Worm (Caenorhabditis elegans) whole organism, young adult: ENCODE results near the gene F54F2.14.

Experiments
- B0336.3 ChIP-seq: fragments of 200-800 bp; sonication (Bioruptor generic); IDR thresholded peaks from 2 replicates; pipeline ENCODE4 v1.3.6; 2022; ENCODE audit warnings: missing genetic modification characterization, missing compliant biosample characterization
- F10E7.11 ChIP-seq: sonication (generic microtip); optimal IDR thresholded peaks from 2 replicates; lab custom pipeline; 2017; ENCODE audit warnings: mild to moderate bottlenecking, missing genetic modification characterization, moderate library complexity, missing compliant biosample characterization
- F33H1.4 ChIP-seq: fragments of 200-800 bp; sonication (Bioruptor generic); IDR thresholded peaks from 2 replicates; pipeline ENCODE4 v1.3.6; 2022; ENCODE audit warnings: missing genetic modification reagents, missing genetic modification characterization, missing compliant biosample characterization
- F39B2.1 ChIP-seq: fragments of 200-800 bp; sonication (Bioruptor generic); IDR thresholded peaks from 2 replicates; pipeline ENCODE4 v1.3.6; 2022; ENCODE audit warnings: missing genetic modification reagents, missing genetic modification characterization, missing compliant biosample characterization
- F49E8.2 ChIP-seq: sonication (generic microtip); optimal IDR thresholded peaks from 3 replicates; lab custom pipeline; 2017; ENCODE audit warnings: missing genetic modification characterization, mild to moderate bottlenecking, missing compliant biosample characterization, antibody characterized with exemption, moderate library complexity; ENCODE audit not compliant: insufficient read depth
- F52B5.7 ChIP-seq: sonication (generic microtip); optimal IDR thresholded peaks from 2 replicates; lab custom pipeline; 2016; ENCODE audit warnings: mild to moderate bottlenecking, missing genetic modification characterization, missing compliant biosample characterization
- F55B11.4 ChIP-seq: sonication (generic microtip); optimal IDR thresholded peaks from 2 replicates; lab custom pipeline; 2016; ENCODE audit warnings: missing compliant biosample characterization, missing genetic modification characterization, borderline replicate concordance; ENCODE audit not compliant: insufficient read depth
- Y53G8AR.9 ChIP-seq: fragments of 200-800 bp; sonication (Bioruptor generic); conservative IDR thresholded peaks from 2 replicates; pipeline ENCODE4 v1.3.6; 2022; ENCODE audit warnings: missing genetic modification reagents, missing genetic modification characterization, missing compliant biosample characterization
- Y56A3A.18 ChIP-seq: fragments of 200-800 bp; sonication (Bioruptor generic); IDR thresholded peaks from 2 replicates; pipeline ENCODE4 v1.3.6; 2022; ENCODE audit warnings: missing genetic modification reagents, missing genetic modification characterization, missing compliant biosample characterization
- Y79H2A.3 ChIP-seq: fragments of 200-800 bp; sonication (Bioruptor generic); conservative IDR thresholded peaks from 2 replicates; pipeline ENCODE4 v1.3.6; 2022; ENCODE audit warnings: missing genetic modification reagents, missing genetic modification characterization, missing compliant biosample characterization
- Y95B8A.8 ChIP-seq: fragments of 200-800 bp; sonication (Bioruptor generic); IDR thresholded peaks from 2 replicates; pipeline ENCODE4 v1.3.6; 2022; ENCODE audit warnings: missing genetic modification reagents, missing genetic modification characterization, missing compliant biosample characterization
- ZK185.1 ChIP-seq: sonication (generic microtip); optimal IDR thresholded peaks from 2 replicates; lab custom pipeline; 2016; ENCODE audit warnings: mild to moderate bottlenecking, missing genetic modification characterization, missing compliant biosample characterization; ENCODE audit not compliant: poor library complexity, severe bottlenecking
- ama-1 ChIP-seq, 3 experiments: fragments of 150-350 bp in 1 of 3; sonication (generic microtip) in 2 of 3; optimal IDR thresholded peaks; 2 replicates each; lab custom pipeline; 2014 to 2018; ENCODE audit warnings: missing biosample characterization in 2 of 3, missing genetic modification characterization in 2 of 3, missing genetic modification reagents in 2 of 3
- attf-5 ChIP-seq: fragments of 200-800 bp; sonication (Bioruptor generic); optimal IDR thresholded peaks from 2 replicates; lab custom pipeline; 2018; ENCODE audit warnings: mild to moderate bottlenecking, missing genetic modification characterization, missing compliant biosample characterization
- attf-6 ChIP-seq: fragments of 200-800 bp; sonication (Bioruptor generic); IDR thresholded peaks from 2 replicates; pipeline ENCODE4 v1.3.6; 2022; ENCODE audit warnings: missing genetic modification reagents, missing genetic modification characterization, missing compliant biosample characterization
- bed-1 ChIP-seq: fragments of 200-800 bp; sonication (Bioruptor generic); IDR thresholded peaks from 2 replicates; pipeline ENCODE4 v1.3.6; 2022; ENCODE audit warnings: missing genetic modification reagents, missing genetic modification characterization, missing compliant biosample characterization
- bed-2 ChIP-seq: fragments of 200-800 bp; sonication (Bioruptor generic); IDR thresholded peaks from 2 replicates; pipeline ENCODE4 v1.3.6; 2022; ENCODE audit warnings: missing genetic modification reagents, missing genetic modification characterization, missing compliant biosample characterization
- ccch-3 ChIP-seq: fragments of 200-800 bp; sonication (Bioruptor generic); optimal IDR thresholded peaks from 2 replicates; lab custom pipeline; 2018; ENCODE audit warnings: mild to moderate bottlenecking, missing genetic modification characterization, missing compliant biosample characterization
- ceh-27 ChIP-seq: fragments of 200-800 bp; sonication (Bioruptor generic); optimal IDR thresholded peaks from 2 replicates; lab custom pipeline; 2018; ENCODE audit warnings: mild to moderate bottlenecking, missing genetic modification characterization, moderate library complexity, missing compliant biosample characterization
- die-1 ChIP-seq: sonication (generic microtip); optimal IDR thresholded peaks from 2 replicates; lab custom pipeline; 2016; ENCODE audit warnings: missing genotype, mild to moderate bottlenecking, missing genetic modification characterization, missing compliant biosample characterization
- egl-18 ChIP-seq: fragments of 200-800 bp; sonication (Bioruptor generic); IDR thresholded peaks from 2 replicates; pipeline ENCODE4 v1.3.6; 2022; ENCODE audit warnings: missing genetic modification reagents, missing genetic modification characterization, missing compliant biosample characterization
- egl-44 ChIP-seq: fragments of 200-800 bp; sonication (Bioruptor generic); IDR thresholded peaks from 2 replicates; pipeline ENCODE4 v1.3.6; 2022; ENCODE audit warnings: missing genetic modification reagents, missing genetic modification characterization, missing compliant biosample characterization
- egrh-3 ChIP-seq: fragments of 200-800 bp; sonication (Bioruptor generic); IDR thresholded peaks from 2 replicates; pipeline ENCODE4 v1.3.6; 2022; ENCODE audit warnings: missing genetic modification reagents, missing genetic modification characterization, missing compliant biosample characterization
- ekl-4 ChIP-seq: fragments of 200-800 bp; sonication (Bioruptor generic); IDR thresholded peaks from 2 replicates; pipeline ENCODE4 v1.3.6; 2022; ENCODE audit warnings: missing genetic modification reagents, missing genetic modification characterization, missing compliant biosample characterization
- ets-4 ChIP-seq: fragments of 200-800 bp; sonication (Bioruptor generic); optimal IDR thresholded peaks from 2 replicates; lab custom pipeline; 2018; ENCODE audit warnings: mild to moderate bottlenecking, missing genetic modification characterization, missing compliant biosample characterization
- fkh-3 ChIP-seq: sonication (generic microtip); optimal IDR thresholded peaks from 2 replicates; lab custom pipeline; 2016; ENCODE audit warnings: mild to moderate bottlenecking, missing genetic modification characterization, missing compliant biosample characterization
- gei-17 ChIP-seq: fragments of 200-800 bp; sonication (Bioruptor generic); optimal IDR thresholded peaks from 2 replicates; lab custom pipeline; 2018; ENCODE audit warnings: mild to moderate bottlenecking, missing genetic modification characterization, missing compliant biosample characterization
- hmg-20 ChIP-seq: fragments of 200-800 bp; sonication (Bioruptor generic); IDR thresholded peaks from 2 replicates; pipeline ENCODE4 v1.3.6; 2022; ENCODE audit warnings: missing genetic modification reagents, missing genetic modification characterization, missing compliant biosample characterization
- hrde-1 ChIP-seq: sonication (generic microtip); optimal IDR thresholded peaks from 2 replicates; lab custom pipeline; 2016; ENCODE audit warnings: missing genetic modification characterization, mild to moderate bottlenecking, missing compliant biosample characterization, moderate library complexity, missing genotype, missing genetic modification reagents, borderline replicate concordance
- lag-1 ChIP-seq: fragments of 200-800 bp; sonication (Bioruptor generic); IDR thresholded peaks from 2 replicates; pipeline ENCODE4 v1.3.6; 2022; ENCODE audit warnings: missing genetic modification reagents, missing genetic modification characterization, missing compliant biosample characterization
- let-526 ChIP-seq: fragments of 200-800 bp; sonication (Bioruptor generic); IDR thresholded peaks from 2 replicates; pipeline ENCODE4 v1.3.6; 2022; ENCODE audit warnings: missing genetic modification reagents, missing genetic modification characterization, missing compliant biosample characterization
- lin-35 ChIP-seq, 3 experiments: fragments of 150-350 bp in 2 of 3; sonication (generic microtip) in 1 of 3; optimal IDR thresholded peaks; 2 replicates each; lab custom pipeline; 2014 to 2018; ENCODE audit warnings: missing biosample characterization in 3 of 3, missing genetic modification characterization in 3 of 3, missing genetic modification reagents in 3 of 3
- lsl-1 ChIP-seq: fragments of 200-800 bp; sonication (Bioruptor generic); optimal IDR thresholded peaks from 2 replicates; lab custom pipeline; 2018; ENCODE audit warnings: mild to moderate bottlenecking, missing genetic modification characterization, moderate library complexity, missing compliant biosample characterization
- nhr-179 ChIP-seq: sonication (generic microtip); optimal IDR thresholded peaks from 2 replicates; lab custom pipeline; 2016; ENCODE audit warnings: mild to moderate bottlenecking, missing genetic modification characterization, missing compliant biosample characterization
- repo-1 ChIP-seq: sonication (generic microtip); optimal IDR thresholded peaks from 2 replicates; lab custom pipeline; 2017; ENCODE audit warnings: mild to moderate bottlenecking, missing genetic modification characterization, missing compliant biosample characterization
- sdz-38 ChIP-seq: sonication (generic microtip); optimal IDR thresholded peaks from 2 replicates; lab custom pipeline; 2016; ENCODE audit warnings: missing genotype, missing genetic modification characterization, missing compliant biosample characterization
- snpc-1.1 ChIP-seq: sonication (generic microtip); optimal IDR thresholded peaks from 2 replicates; lab custom pipeline; 2017; ENCODE audit warnings: missing genetic modification characterization, mild to moderate bottlenecking, missing compliant biosample characterization, antibody characterized with exemption, moderate library complexity, missing genotype, missing genetic modification reagents; ENCODE audit not compliant: insufficient read depth
- tbp1 ChIP-seq: fragments of 200-800 bp; sonication (Bioruptor generic); optimal IDR thresholded peaks from 2 replicates; lab custom pipeline; 2018; ENCODE audit warnings: mild to moderate bottlenecking, missing genetic modification characterization, missing compliant biosample characterization
- tbx-9 ChIP-seq: sonication (generic microtip); optimal IDR thresholded peaks from 2 replicates; lab custom pipeline; 2016; ENCODE audit warnings: borderline replicate concordance, missing genetic modification characterization, inconsistent platforms, missing compliant biosample characterization
- tlf-1 ChIP-seq: fragments of 200-800 bp; sonication (Bioruptor generic); optimal IDR thresholded peaks from 2 replicates; lab custom pipeline; 2018; ENCODE audit warnings: mild to moderate bottlenecking, missing genetic modification characterization, missing compliant biosample characterization
- unc-130 ChIP-seq: sonication (generic microtip); optimal IDR thresholded peaks from 2 replicates; lab custom pipeline; 2016; ENCODE audit warnings: missing genetic modification reagents, missing genetic modification characterization, missing compliant biosample characterization
- zfh-2 ChIP-seq: fragments of 200-800 bp; sonication (Bioruptor generic); conservative IDR thresholded peaks from 2 replicates; pipeline ENCODE4 v1.3.6; 2022; ENCODE audit warnings: missing genetic modification reagents, missing genetic modification characterization, missing compliant biosample characterization
- ztf-22 ChIP-seq: fragments of 200-800 bp; sonication (Bioruptor generic); optimal IDR thresholded peaks from 2 replicates; lab custom pipeline; 2018; ENCODE audit warnings: mild to moderate bottlenecking, missing genetic modification characterization, moderate library complexity, missing compliant biosample characterization
- ztf-25 ChIP-seq: fragments of 200-800 bp; sonication (Bioruptor generic); IDR thresholded peaks from 2 replicates; pipeline ENCODE4 v1.3.6; 2022; ENCODE audit warnings: missing genetic modification reagents, missing genetic modification characterization, missing compliant biosample characterization
- ztf-3 ChIP-seq: fragments of 200-800 bp; sonication (Bioruptor generic); optimal IDR thresholded peaks from 2 replicates; lab custom pipeline; 2018; ENCODE audit warnings: mild to moderate bottlenecking, missing genetic modification characterization, missing compliant biosample characterization

The F54F2.14 gene

ce11 chrIII:8801864-8802818 lies 10.8 kb downstream of the F54F2.14 start (continued):
- TF ChIP-seq Y79H2A.3 (GFP tag; lab: Robert Waterston, UW) (no peak), ekl-4 (peak; percentile 35; the same call in 1 of the 2 replicates), egl-18 (no peak), zfh-2 (GFP tag; lab: Robert Waterston, UW) (peak; percentile 97), egl-44 (GFP tag; lab: Robert Waterston, UW) (no peak; the same call in 1 of the 2 replicates), F10E7.11 (tag; lab: Kevin White, UChicago) (no peak), lin-35 (GFP tag; optimal IDR thresholded peaks at IDR 0.05; lab: Kevin White, UChicago) (peak in 1 of 3 experiments; percentile 61), Y53G8AR.9 (0 out of 2 replicates have a peak, but pooled peaks have one; percentile 72), sdz-38 (tag; lab: Kevin White, UChicago) (no peak), F49E8.2 (tag; lab: Kevin White, UChicago) (no peak), ceh-27 (GFP tag; lab: Kevin White, UChicago) (peak; percentile 90), F52B5.7 (tag; lab: Kevin White, UChicago) (no peak), hrde-1 (tag; lab: Kevin White, UChicago) (no peak), lsl-1 (GFP tag; lab: Kevin White, UChicago) (no peak), Y95B8A.8 (no peak), F55B11.4 (tag; lab: Kevin White, UChicago) (no peak), attf-6 (GFP tag; lab: Robert Waterston, UW) (no peak), ets-4 (GFP tag; lab: Kevin White, UChicago) (peak; percentile 78), B0336.3 (peak; percentile 94), hmg-20 (GFP tag; lab: Robert Waterston, UW) (no peak), egrh-3 (GFP tag; lab: Robert Waterston, UW) (peak; percentile 53; the same call in 1 of the 2 replicates), die-1 (tag; lab: Kevin White, UChicago) (peak; percentile 4), tbx-9 (no peak), nhr-179 (no peak), tlf-1 (GFP tag; lab: Kevin White, UChicago) (peak; percentile 80), tbp1 (GFP tag; lab: Kevin White, UChicago) (peak; percentile 57), ztf-22 (GFP tag; lab: Kevin White, UChicago) (peak; percentile 96), repo-1 (tag; lab: Kevin White, UChicago) (peak; percentile 46), ccch-3 (no peak), snpc-1.1 (peak; percentile 57), let-526 (no peak; the same call in none of the 2 replicates), bed-2 (GFP tag; lab: Robert Waterston, UW) (0 out of 2 replicates have a peak, but pooled peaks have one; percentile 23), F33H1.4 (GFP tag; lab: Robert Waterston, UW) (peak; percentile 35; the same call in 1 of the 2 replicates), attf-5 (GFP tag; lab: Kevin White, UChicago) (peak; percentile 97), unc-130 (GFP tag; lab: Kevin White, UChicago) (no peak), ztf-25 (GFP tag; lab: Robert Waterston, UW) (no peak), fkh-3 (tag; lab: Kevin White, UChicago) (no peak), F39B2.1 (GFP tag; lab: Robert Waterston, UW) (no peak), gei-17 (GFP tag; lab: Kevin White, UChicago) (peak; percentile 73), lag-1 (0 out of 2 replicates have a peak, but pooled peaks have one; percentile 56), ztf-3 (GFP tag; lab: Kevin White, UChicago) (peak; percentile 83), bed-1 (GFP tag; lab: Robert Waterston, UW) (no peak), ZK185.1 (no peak), ama-1 (optimal IDR thresholded peaks at IDR 0.05; lab: Kevin White, UChicago) (no peak), ama-1 (GFP tag; optimal IDR thresholded peaks at IDR 0.05; lab: Kevin White, UChicago) (no peak), Y56A3A.18 (GFP tag; lab: Robert Waterston, UW) (0 out of 2 replicates have a peak, but pooled peaks have one; percentile 21)
